Worm (Caenorhabditis elegans): ENCODE results near the gene W08F4.13.

Gene W08F4.13

ce11 chrII:580189-580643 is 4.4 kb upstream of the W08F4.13 start, which contains the start of the genes cdc-37 and W08F4.3 (continued):
- peak; percentile 8 for TF ChIP-seq dpl-1 (GFP tag; optimal IDR thresholded peaks at IDR 0.05)
- TF ChIP-seq zfp-3 (GFP tag; conservative IDR thresholded peaks at IDR 0.05) = no peak
- peak; percentile 43; the same call in 1 of the 2 replicates for TF ChIP-seq Y48G9A.11 (GFP tag; IDR thresholded peaks at IDR 0.05)
- TF ChIP-seq lin-15B (tag; optimal IDR thresholded peaks at IDR 0.05) = no peak
- no peak for TF ChIP-seq duxl-1 (tag; optimal IDR thresholded peaks at IDR 0.05; ENCODE audit: poor library complexity)
- no peak for TF ChIP-seq Y105C5A.15 (GFP tag; IDR thresholded peaks at IDR 0.05)
- no peak for TF ChIP-seq nhr-10 (tag; optimal IDR thresholded peaks at IDR 0.05)
- no peak for TF ChIP-seq skn-1 (tag; optimal IDR thresholded peaks at IDR 0.05)

- TF ChIP-seq F49E8.2 (tag; optimal IDR thresholded peaks at IDR 0.05; ENCODE audit: borderline replicate concordance) = peak; percentile 46
- TF ChIP-seq snpc-1.2 (GFP tag; IDR thresholded peaks at IDR 0.05) = 0 out of 2 replicates have a peak, but pooled peaks have one; percentile 39
- TF ChIP-seq duxl-1 (tag; optimal IDR thresholded peaks at IDR 0.05; ENCODE audit: poor library complexity) = peak; percentile 24
- no peak for TF ChIP-seq F26F4.8 (GFP tag; conservative IDR thresholded peaks at IDR 0.05)
- no peak for TF ChIP-seq ceh-82 (tag; optimal IDR thresholded peaks at IDR 0.05)
- TF ChIP-seq lin-38 (GFP tag; IDR thresholded peaks at IDR 0.05) = peak; percentile 41
- no peak for TF ChIP-seq F44E2.7 (GFP tag; IDR thresholded peaks at IDR 0.05)
- TF ChIP-seq dmd-8 (GFP tag; IDR thresholded peaks at IDR 0.05) = peak; percentile 63; the same call in 1 of the 2 replicates
- TF ChIP-seq skn-1 (tag; optimal IDR thresholded peaks at IDR 0.05) = no peak
- TF ChIP-seq madf-9 (GFP tag; conservative IDR thresholded peaks at IDR 0.05) = no peak
- no peak for TF ChIP-seq zfp-3 (GFP tag; conservative IDR thresholded peaks at IDR 0.05)
Measured at ce11 chrII:581983-582382, 2.6 kb upstream of the W08F4.13 start.

DNA sequence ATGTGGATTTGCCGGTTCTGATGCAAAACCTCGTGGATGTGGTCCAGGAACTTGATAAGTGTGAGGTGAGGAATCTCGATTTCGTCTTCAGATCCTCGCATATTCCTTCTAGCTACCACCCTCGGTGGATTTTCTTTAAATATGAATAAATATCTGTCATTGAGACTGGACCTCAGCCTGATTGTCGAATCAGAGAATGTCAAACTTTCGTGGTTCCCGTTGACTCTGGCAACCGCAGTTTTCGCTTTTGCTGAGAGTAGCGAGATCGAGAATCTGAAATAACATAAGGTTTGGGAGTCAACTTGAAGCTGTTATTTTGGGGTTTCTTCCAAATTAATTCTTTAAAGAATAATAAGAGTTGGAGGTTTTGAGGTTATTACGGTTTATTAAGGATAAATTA is 1.9 kb upstream of the W08F4.13 start, which contains the start of gene fbxb-14:
Gene fbxb-14, minus strand, starts transcription at position 101 of the 400 bp plus-strand sequence.
- TF ChIP-seq dmd-6 (GFP tag; IDR thresholded peaks at IDR 0.05) = no peak
- TF ChIP-seq F10B5.3 (tag; optimal IDR thresholded peaks at IDR 0.05) = no peak
- no peak for TF ChIP-seq hlh-11 (tag; optimal IDR thresholded peaks at IDR 0.05)
- TF ChIP-seq nhr-41 (GFP tag; IDR thresholded peaks at IDR 0.05) = no peak
- TF ChIP-seq ama-1 (optimal IDR thresholded peaks at IDR 0.05) = no peak
- TF ChIP-seq nhr-25 (tag; optimal IDR thresholded peaks at IDR 0.05; ENCODE audit: borderline replicate concordance, insufficient read depth) = no peak
- no peak for TF ChIP-seq ceh-82 (tag; optimal IDR thresholded peaks at IDR 0.05)
- no peak for TF ChIP-seq lin-1 (GFP tag; IDR thresholded peaks at IDR 0.05)
- TF ChIP-seq ztf-11 (tag; optimal IDR thresholded peaks at IDR 0.05) = no peak
- no peak for TF ChIP-seq rbr-2 (tag; optimal IDR thresholded peaks at IDR 0.05)

DNA sequence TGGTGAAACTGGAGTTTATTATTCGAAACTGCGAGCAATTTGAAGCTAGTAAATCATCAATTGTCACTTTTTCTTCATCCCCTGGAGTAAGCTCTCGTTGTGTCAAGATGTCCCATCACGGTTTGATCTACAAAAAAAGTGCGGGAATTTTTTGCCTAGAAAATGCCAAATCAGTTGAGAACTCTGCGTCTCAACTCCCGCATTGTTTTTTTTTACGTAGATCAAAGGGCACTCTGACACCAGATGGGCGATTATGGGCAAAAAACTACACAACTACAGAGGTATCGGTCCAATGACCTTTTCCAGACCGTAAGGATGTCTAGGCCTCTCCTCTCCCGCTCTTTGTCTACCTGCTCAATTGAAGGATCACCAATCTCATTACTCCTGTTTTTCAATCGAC is 2.9 kb downstream of the W08F4.13 start, which contains the start of gene fbxb-34:
Gene fbxb-34, plus strand, starts transcription at position 301 of the 400 bp plus-strand sequence.
- no peak for TF ChIP-seq jun-1 (tag; optimal IDR thresholded peaks at IDR 0.05)
- TF ChIP-seq egl-27 (tag; optimal IDR thresholded peaks at IDR 0.05) = no peak

DNA sequence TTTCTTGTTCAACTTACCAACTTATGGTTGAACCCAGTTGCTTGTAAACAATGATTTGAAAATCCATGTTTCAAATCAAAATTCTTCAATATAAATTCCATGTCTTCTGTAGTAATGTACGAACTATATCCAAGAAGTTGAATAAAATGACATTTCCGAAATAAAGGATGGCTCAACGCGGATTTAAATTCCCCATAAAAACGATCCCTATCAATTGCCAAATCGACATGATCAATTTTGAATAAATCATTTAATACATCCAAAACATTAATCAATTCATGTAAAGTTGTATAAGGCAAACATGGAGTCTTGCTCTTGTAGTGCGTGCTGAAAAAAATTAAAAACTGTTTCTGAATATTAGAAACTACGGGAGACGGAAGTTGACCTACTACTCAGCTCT is 6.5 kb downstream of the W08F4.13 start, which contains the start of gene W08F4.10:
Gene W08F4.10, minus strand, starts transcription at position 101 of the 400 bp plus-strand sequence.
- TF ChIP-seq Y5F2A.4 (GFP tag; optimal IDR thresholded peaks at IDR 0.05) (no peak), ZK546.5 (tag; optimal IDR thresholded peaks at IDR 0.05) (no peak), unc-39 (tag; optimal IDR thresholded peaks at IDR 0.05) (no peak), lin-29 (GFP tag; IDR thresholded peaks at IDR 0.05) (no peak), hlh-11 (tag; optimal IDR thresholded peaks at IDR 0.05) (no peak), ces-1 (GFP tag; optimal IDR thresholded peaks at IDR 0.05) (no peak), nhr-41 (GFP tag; IDR thresholded peaks at IDR 0.05) (no peak), R02D3.7 (tag; optimal IDR thresholded peaks at IDR 0.05) (no peak), ama-1 (optimal IDR thresholded peaks at IDR 0.05) (no peak), ceh-62 (tag; optimal IDR thresholded peaks at IDR 0.05) (no peak)
